Fruit fly (Drosophila melanogaster) whole organism, embryonic: ENCODE measurements around the gene CG13461.

Experiments used
- Aef1 ChIP-seq: fragments of 200-800 bp; sonication (Bioruptor generic); IDR thresholded peaks from 3 replicates; pipeline ENCODE4 v1.3.6; 2022; ENCODE audit warnings: missing biosample characterization, missing genetic modification characterization
- Blimp-1 ChIP-seq: fragments of 200-800 bp; sonication (Bioruptor generic); optimal IDR thresholded peaks from 3 replicates; lab custom pipeline; 2018; ENCODE audit warnings: missing biosample characterization, missing genetic modification characterization, mild to moderate bottlenecking, moderate library complexity, missing genetic modification reagents
- CG11398 ChIP-seq: fragments of 200-800 bp; sonication (Bioruptor generic); optimal IDR thresholded peaks from 2 replicates; lab custom pipeline; 2016; ENCODE audit warnings: missing biosample characterization, missing genetic modification characterization
- CG11696 ChIP-seq: fragments of 200-800 bp; sonication (Bioruptor generic); IDR thresholded peaks from 2 replicates; pipeline ENCODE4 v1.3.6; 2022; ENCODE audit warnings: missing biosample characterization, missing genetic modification characterization
- CG15011 ChIP-seq: fragments of 200-800 bp; sonication (Bioruptor generic); optimal IDR thresholded peaks from 3 replicates; lab custom pipeline; 2018; ENCODE audit warnings: missing biosample characterization, mild to moderate bottlenecking, missing genetic modification characterization
- CG1529 ChIP-seq: fragments of 200-800 bp; sonication (Bioruptor generic); optimal IDR thresholded peaks from 3 replicates; lab custom pipeline; 2018; ENCODE audit warnings: missing biosample characterization, missing genetic modification characterization
- CG16863 ChIP-seq: fragments of 200-800 bp; sonication (Bioruptor generic); optimal IDR thresholded peaks from 3 replicates; lab custom pipeline; 2016; ENCODE audit warnings: missing biosample characterization, missing genetic modification characterization
- CG17912 ChIP-seq: fragments of 200-800 bp; sonication (Bioruptor generic); optimal IDR thresholded peaks from 2 replicates; lab custom pipeline; 2018; ENCODE audit warnings: missing biosample characterization, mild to moderate bottlenecking, missing genetic modification characterization
- CG1832 ChIP-seq: fragments of 200-800 bp; sonication (Bioruptor generic); optimal IDR thresholded peaks from 2 replicates; lab custom pipeline; 2017; ENCODE audit warnings: missing biosample characterization, mild to moderate bottlenecking, missing genetic modification characterization, inconsistent platforms
- CG2199 ChIP-seq: fragments of 200-800 bp; sonication (Bioruptor generic); IDR thresholded peaks from 3 replicates; pipeline ENCODE4 v1.3.6; 2022; ENCODE audit warnings: missing biosample characterization, missing genetic modification characterization
- CG2875 ChIP-seq: fragments of 200-800 bp; sonication (Bioruptor generic); optimal IDR thresholded peaks from 2 replicates; lab custom pipeline; 2017; ENCODE audit warnings: missing biosample characterization, mild to moderate bottlenecking, missing genetic modification characterization, missing genetic modification reagents
- CG32532 ChIP-seq: fragments of 200-800 bp; sonication (Bioruptor generic); IDR thresholded peaks from 2 replicates; pipeline ENCODE4 v1.3.6; 2022; ENCODE audit warnings: missing biosample characterization, missing genetic modification characterization
- CG3281 ChIP-seq: fragments of 200-800 bp; sonication (Bioruptor generic); optimal IDR thresholded peaks from 3 replicates; lab custom pipeline; 2017; ENCODE audit warnings: missing biosample characterization, mild to moderate bottlenecking, missing genetic modification characterization
- CG33213 ChIP-seq: fragments of 200-800 bp; sonication (Bioruptor generic); optimal IDR thresholded peaks from 3 replicates; lab custom pipeline; 2016; ENCODE audit warnings: missing biosample characterization, missing genetic modification characterization
- CG34422 ChIP-seq: fragments of 200-800 bp; sonication (Bioruptor generic); IDR thresholded peaks from 3 replicates; pipeline ENCODE4 v1.3.6; 2022; ENCODE audit warnings: missing biosample characterization, missing genetic modification characterization
- CG3995 ChIP-seq: fragments of 200-800 bp; sonication (Bioruptor generic); optimal IDR thresholded peaks from 3 replicates; lab custom pipeline; 2016; ENCODE audit warnings: missing biosample characterization, missing genetic modification characterization
- CG43689 ChIP-seq: fragments of 200-800 bp; sonication (Bioruptor generic); IDR thresholded peaks from 2 replicates; pipeline ENCODE4 v1.3.6; 2022; ENCODE audit warnings: missing biosample characterization, missing genetic modification characterization
- CG6272 ChIP-seq: fragments of 200-800 bp; sonication (Bioruptor generic); IDR thresholded peaks from 2 replicates; pipeline ENCODE4 v1.3.6; 2022; ENCODE audit warnings: missing biosample characterization, missing genetic modification characterization
- CG7271 ChIP-seq: fragments of 200-800 bp; sonication (Bioruptor generic); optimal IDR thresholded peaks from 2 replicates; lab custom pipeline; 2018; ENCODE audit warnings: missing biosample characterization, mild to moderate bottlenecking, missing genetic modification characterization, moderate library complexity
- CG7556 ChIP-seq: fragments of 200-800 bp; sonication (Bioruptor generic); optimal IDR thresholded peaks from 2 replicates; lab custom pipeline; 2017; ENCODE audit warnings: missing biosample characterization, mild to moderate bottlenecking, missing genetic modification characterization
- CG7745 ChIP-seq: fragments of 200-800 bp; sonication (Bioruptor generic); optimal IDR thresholded peaks from 2 replicates; lab custom pipeline; 2018; ENCODE audit warnings: missing biosample characterization, mild to moderate bottlenecking, missing genetic modification characterization, moderate library complexity
- CG7963 ChIP-seq: fragments of 200-800 bp; sonication (Bioruptor generic); IDR thresholded peaks from 3 replicates; pipeline ENCODE4 v1.3.6; 2022; ENCODE audit warnings: missing biosample characterization, missing genetic modification characterization; ENCODE audit not compliant: partially characterized antibody
- CG7987 ChIP-seq: fragments of 200-800 bp; sonication (Bioruptor generic); optimal IDR thresholded peaks from 2 replicates; lab custom pipeline; 2018; ENCODE audit warnings: missing biosample characterization, mild to moderate bottlenecking, missing genetic modification characterization, moderate library complexity
- ERR ChIP-seq: fragments of 200-800 bp; sonication (Bioruptor generic); optimal IDR thresholded peaks from 2 replicates; lab custom pipeline; 2016; ENCODE audit warnings: missing biosample characterization, missing genetic modification characterization
- Hey ChIP-seq: fragments of 200-800 bp; sonication (Bioruptor generic); optimal IDR thresholded peaks from 3 replicates; lab custom pipeline; 2018; ENCODE audit warnings: missing biosample characterization, mild to moderate bottlenecking, missing genetic modification characterization
- Lpt ChIP-seq: fragments of >200 bp; optimal IDR thresholded peaks from 2 replicates; lab custom pipeline; 2018; ENCODE audit warnings: missing biosample characterization, missing genetic modification characterization
- Max ChIP-seq: fragments of 200-800 bp; sonication (Bioruptor generic); optimal IDR thresholded peaks from 2 replicates; lab custom pipeline; 2016; ENCODE audit warnings: missing biosample characterization, mild to moderate bottlenecking, missing genetic modification characterization
- Med ChIP-seq: fragments of 200-800 bp; sonication (Bioruptor generic); peaks from one replicate; lab custom pipeline; 2016; ENCODE audit warnings: missing biosample characterization, missing genetic modification characterization, mild to moderate bottlenecking, inconsistent platforms, moderate library complexity
- Taf1 ChIP-seq: fragments of 200-800 bp; sonication (Bioruptor generic); IDR thresholded peaks from 2 replicates; pipeline ENCODE4 v1.3.6; 2022; ENCODE audit warnings: missing biosample characterization, missing genetic modification characterization
- Vsx1 ChIP-seq: fragments of 200-800 bp; sonication (Bioruptor generic); optimal IDR thresholded peaks from 2 replicates; lab custom pipeline; 2017; ENCODE audit warnings: missing biosample characterization, mild to moderate bottlenecking, missing genetic modification characterization, missing genetic modification reagents
- br ChIP-seq: fragments of >200 bp; optimal IDR thresholded peaks from 2 replicates; lab custom pipeline; 2017
- caup ChIP-seq: fragments of 200-800 bp; sonication (Bioruptor generic); optimal IDR thresholded peaks from 3 replicates; lab custom pipeline; 2017; ENCODE audit warnings: missing biosample characterization, mild to moderate bottlenecking, missing genetic modification characterization, moderate library complexity; ENCODE audit not compliant: severe bottlenecking
- corto ChIP-seq: fragments of 200-800 bp; sonication (Bioruptor generic); optimal IDR thresholded peaks from 2 replicates; lab custom pipeline; 2016; ENCODE audit warnings: missing biosample characterization, mild to moderate bottlenecking, missing genetic modification characterization, moderate library complexity
- emc ChIP-seq: fragments of 200-800 bp; sonication (Bioruptor generic); optimal IDR thresholded peaks from 2 replicates; lab custom pipeline; 2016; ENCODE audit warnings: missing biosample characterization, missing genetic modification characterization
- insv ChIP-seq, 2 experiments: fragments of 200-800 bp; sonication (Bioruptor generic); optimal IDR thresholded peaks; 3 replicates each; lab custom pipeline; 2016 to 2018; ENCODE audit warnings: missing biosample characterization in 2 of 2, missing genetic modification characterization in 2 of 2
- lola ChIP-seq, 3 experiments: fragments of >200 bp in 2 of 3; fragments of 200-800 bp in 1 of 3; sonication (Bioruptor generic) in 1 of 3; optimal IDR thresholded peaks; 2 replicates each; lab custom pipeline; 2017 to 2019; ENCODE audit warnings: missing biosample characterization in 3 of 3, missing genetic modification characterization in 3 of 3, mild to moderate bottlenecking in 1 of 3, moderate library complexity in 1 of 3
- lov ChIP-seq, 2 experiments: fragments of 200-800 bp in 1 of 2; fragments of >200 bp in 1 of 2; sonication (Bioruptor generic) in 1 of 2; IDR thresholded peaks in 1 of 2; optimal IDR thresholded peaks in 1 of 2; 2 replicates in 1 of 2; 3 replicates in 1 of 2; pipeline versions ENCODE4 v1.3.6 to Lab custom; 2017 to 2022; ENCODE audit warnings: missing biosample characterization in 1 of 2, missing genetic modification characterization in 1 of 2
- mam ChIP-seq: fragments of 200-800 bp; sonication (Bioruptor generic); optimal IDR thresholded peaks from 3 replicates; lab custom pipeline; 2016; ENCODE audit warnings: missing biosample characterization, missing genetic modification characterization
- mld ChIP-seq: fragments of 200-800 bp; sonication (Bioruptor generic); IDR thresholded peaks from 3 replicates; pipeline ENCODE4 v1.3.6; 2022; ENCODE audit warnings: missing biosample characterization, missing genetic modification characterization; ENCODE audit not compliant: partially characterized antibody
- org-1 ChIP-seq: fragments of 200-800 bp; sonication (Bioruptor generic); optimal IDR thresholded peaks from 2 replicates; lab custom pipeline; 2017; ENCODE audit warnings: missing biosample characterization, missing genetic modification characterization
- otp ChIP-seq: fragments of 200-800 bp; sonication (Bioruptor generic); IDR thresholded peaks from 3 replicates; pipeline ENCODE4, ENCODE4 v1.3.6; 2022; ENCODE audit warnings: missing biosample characterization, missing genetic modification characterization
- pb ChIP-seq: fragments of 200-800 bp; sonication (Bioruptor generic); optimal IDR thresholded peaks from 3 replicates; lab custom pipeline; 2016; ENCODE audit warnings: missing biosample characterization, missing genetic modification characterization
- pnt ChIP-seq: fragments of 200-800 bp; sonication (Bioruptor generic); optimal IDR thresholded peaks from 3 replicates; lab custom pipeline; 2016; ENCODE audit warnings: missing biosample characterization, missing genetic modification characterization
- ranshi ChIP-seq: fragments of 200-800 bp; sonication (Bioruptor generic); IDR thresholded peaks from 2 replicates; pipeline ENCODE4 v1.3.6; 2022; ENCODE audit warnings: missing biosample characterization, missing genetic modification characterization
- row ChIP-seq: fragments of 200-800 bp; sonication (Bioruptor generic); IDR thresholded peaks from 3 replicates; pipeline ENCODE4 v1.3.6; 2022; ENCODE audit warnings: missing biosample characterization, missing genetic modification characterization
- sisA ChIP-seq: fragments of 200-800 bp; sonication (Bioruptor generic); IDR thresholded peaks from 2 replicates; pipeline ENCODE4 v1.3.6; 2022; ENCODE audit warnings: missing biosample characterization, missing genetic modification characterization
- stc ChIP-seq: fragments of 200-800 bp; sonication (Bioruptor generic); IDR thresholded peaks from 2 replicates; pipeline ENCODE4 v1.3.6; 2022; ENCODE audit warnings: missing biosample characterization, missing genetic modification characterization
- ttk ChIP-seq: fragments of 200-800 bp; sonication (Bioruptor generic); IDR thresholded peaks from 2 replicates; pipeline ENCODE4 v2.1.2; 2022; ENCODE audit warnings: missing biosample characterization, missing genetic modification characterization
- zfh2 ChIP-seq: fragments of 200-800 bp; sonication (Bioruptor generic); optimal IDR thresholded peaks from 2 replicates; lab custom pipeline; 2016; ENCODE audit warnings: missing biosample characterization, missing genetic modification characterization

Gene CG13461

dm6 chr3L:15011638-15012335, 40.5 kb downstream of the CG13461 start (continued):
- peak; percentile 47; the same call in 1 of the 2 replicates for TF ChIP-seq CG11696
- no peak for TF ChIP-seq CG17912 (GFP tag; lab: Kevin White, UChicago)
- peak; percentile 31 for TF ChIP-seq CG7987 (GFP tag; lab: Kevin White, UChicago)
- TF ChIP-seq CG33213 (GFP tag; lab: Kevin White, UChicago): no peak
- TF ChIP-seq CG7745 (tag; lab: Kevin White, UChicago): peak; percentile 1
- TF ChIP-seq CG3281 (GFP tag; lab: Kevin White, UChicago): peak; percentile 56
- TF ChIP-seq otp (GFP tag; lab: Robert Waterston, UW): peak; percentile 46; the same call in 1 of the 3 replicates
- peak; percentile 57; the same call in 1 of the 2 replicates for TF ChIP-seq CG32532 (GFP tag; lab: Robert Waterston, UW)
- TF ChIP-seq CG2199 (GFP tag; lab: Robert Waterston, UW): peak; percentile 69; the same call in 1 of the 3 replicates
- no peak for TF ChIP-seq Lpt
- peak; percentile 5 for TF ChIP-seq mam (GFP tag; lab: Kevin White, UChicago)
- TF ChIP-seq row (GFP tag; lab: Robert Waterston, UW): peak; percentile 83
- no peak for TF ChIP-seq CG1832 (GFP tag; lab: Kevin White, UChicago)
- peak; percentile 52 for TF ChIP-seq CG2875 (GFP tag; lab: Kevin White, UChicago)
- TF ChIP-seq lola (GFP tag; optimal IDR thresholded peaks at IDR 0.05; lab: Kevin White, UChicago): peak in 1 of 3 experiments; percentile 80
- no peak for TF ChIP-seq insv (GFP tag; optimal IDR thresholded peaks at IDR 0.05; lab: Kevin White, UChicago)
- no peak for TF ChIP-seq pb (GFP tag; lab: Kevin White, UChicago)
- peak; percentile 57 for TF ChIP-seq stc
- peak; percentile 63 for TF ChIP-seq ttk (GFP tag; lab: Robert Waterston, UW)
- TF ChIP-seq CG43689 (GFP tag; lab: Robert Waterston, UW): peak; percentile 9; the same call in 1 of the 2 replicates
- peak; percentile 38 for TF ChIP-seq pnt (GFP tag; lab: Kevin White, UChicago)
- peak; percentile 35 for TF ChIP-seq caup
- TF ChIP-seq CG15011 (GFP tag; lab: Kevin White, UChicago): peak; percentile 65
- peak; percentile 76 for TF ChIP-seq CG7556 (GFP tag; lab: Kevin White, UChicago)
- TF ChIP-seq CG16863 (GFP tag; lab: Kevin White, UChicago): peak; percentile 29
- TF ChIP-seq Med (GFP tag; lab: Kevin White, UChicago): peak; percentile 82
- TF ChIP-seq CG3995 (GFP tag; lab: Kevin White, UChicago): no peak
- peak; percentile 57; the same call in 1 of the 3 replicates for TF ChIP-seq CG34422 (GFP tag; lab: Robert Waterston, UW)
- TF ChIP-seq CG7271 (tag; lab: Kevin White, UChicago): peak; percentile 16
- TF ChIP-seq sisA (GFP tag; lab: Robert Waterston, UW): peak; percentile 80
- TF ChIP-seq lov (optimal IDR thresholded peaks at IDR 0.05; lab: Kevin White, UChicago): no peak
- peak; percentile 53; the same call in 1 of the 3 replicates for TF ChIP-seq lov (GFP tag; IDR thresholded peaks at IDR 0.05; lab: Robert Waterston, UW)
- TF ChIP-seq zfh2 (GFP tag; lab: Kevin White, UChicago): no peak
- TF ChIP-seq Hey: no peak
- TF ChIP-seq CG7963 (GFP tag; lab: Robert Waterston, UW): no peak
- TF ChIP-seq CG1529 (GFP tag; lab: Kevin White, UChicago): peak; percentile 53
- TF ChIP-seq corto: no peak
- TF ChIP-seq CG6272: peak; percentile 37; the same call in 1 of the 2 replicates
- TF ChIP-seq Blimp-1 (GFP tag; lab: Kevin White, UChicago): peak; percentile 85
- TF ChIP-seq br (lab: Kevin White, UChicago): no peak
- no peak for TF ChIP-seq mld
- TF ChIP-seq emc (GFP tag; lab: Kevin White, UChicago): no peak
- TF ChIP-seq org-1 (GFP tag; lab: Kevin White, UChicago): peak; percentile 62
- peak; percentile 80 for TF ChIP-seq ranshi (GFP tag; lab: Robert Waterston, UW)
- peak; percentile 52 for TF ChIP-seq Aef1 (GFP tag; lab: Robert Waterston, UW)
- peak; percentile 69 for TF ChIP-seq Max (GFP tag; lab: Kevin White, UChicago)
- no peak for TF ChIP-seq CG11398 (GFP tag; lab: Kevin White, UChicago)
- no peak for TF ChIP-seq ERR (GFP tag; lab: Kevin White, UChicago)
- peak; percentile 36 for TF ChIP-seq Vsx1 (GFP tag; lab: Kevin White, UChicago)
- TF ChIP-seq Taf1 (GFP tag; lab: Robert Waterston, UW): peak; percentile 55; the same call in 1 of the 2 replicates
